Worm (Caenorhabditis elegans) whole organism, L1 larva: ENCODE results near the gene nhr-138.

Experiments
- ceh-82 ChIP-seq, 3 experiments: fragments of 150-350 bp in 1 of 3; sonication (generic microtip) in 2 of 3; optimal IDR thresholded peaks; 2 replicates each; lab custom pipeline; 2014 to 2017; ENCODE audit warnings: missing biosample characterization in 3 of 3, missing genetic modification characterization in 3 of 3
- elt-3 ChIP-seq, 6 experiments: fragments of 150-350 bp in 1 of 6; sonication (generic microtip); optimal IDR thresholded peaks; 2 replicates each; lab custom pipeline; 2017 to 2018; ENCODE audit warnings: missing biosample characterization in 6 of 6, missing genetic modification characterization in 6 of 6, inconsistent platforms in 1 of 6
- lsy-2 ChIP-seq, 2 experiments: fragments of 150-350 bp; optimal IDR thresholded peaks; 2 replicates each; lab custom pipeline; 2014; ENCODE audit warnings: missing biosample characterization in 2 of 2, missing genetic modification characterization in 2 of 2
- mef-2 ChIP-seq: fragments of 150-350 bp; optimal IDR thresholded peaks from 2 replicates; lab custom pipeline; 2014; ENCODE audit warnings: missing biosample characterization, missing genetic modification characterization
- sox-4 ChIP-seq: sonication (generic microtip); optimal IDR thresholded peaks from 2 replicates; lab custom pipeline; 2016; ENCODE audit warnings: missing genetic modification characterization, missing compliant biosample characterization
- unc-62 ChIP-seq: fragments of 150-350 bp; optimal IDR thresholded peaks from 2 replicates; lab custom pipeline; 2014; ENCODE audit warnings: missing biosample characterization, missing genetic modification reagents, missing genetic modification characterization
- xbp-1 ChIP-seq: sonication (generic microtip); optimal IDR thresholded peaks from 2 replicates; lab custom pipeline; 2016; ENCODE audit warnings: missing genetic modification characterization, missing compliant biosample characterization

- TF ChIP-seq sox-4 (no peak), elt-3 (tag; optimal IDR thresholded peaks at IDR 0.05; lab: Kevin White, UChicago) (no peak), mef-2 (tag; lab: Kevin White, UChicago) (no peak), ceh-82 (tag; optimal IDR thresholded peaks at IDR 0.05; lab: Kevin White, UChicago) (no peak), lsy-2 (tag; optimal IDR thresholded peaks at IDR 0.05; lab: Kevin White, UChicago) (no peak), xbp-1 (tag; lab: Kevin White, UChicago) (no peak), unc-62 (GFP tag; lab: Kevin White, UChicago) (no peak)
These were observed 42.5 kb upstream of the nhr-138 start, which contains the start of gene ins-7 for ce11 chrIV:9682514-9682913.
